Worm (Caenorhabditis elegans): ENCODE results near the gene T12A7.6.

T12A7.6 gene

ce11 chrIV:11740204-11740603, 8.8 kb upstream of the T12A7.6 start, which contains the start of gene K01A6.4:
K01A6.4 (minus strand) TSS chrIV:11740304.
- TF ChIP-seq ceh-13 (GFP tag; optimal IDR thresholded peaks at IDR 0.05) (no peak), hmbx-1 (tag; optimal IDR thresholded peaks at IDR 0.05) (no peak), tbx-37 (GFP tag; conservative IDR thresholded peaks at IDR 0.05) (no peak)

- TF ChIP-seq F13C5.2 (tag; optimal IDR thresholded peaks at IDR 0.05) (no peak), pes-1 (GFP tag; IDR thresholded peaks at IDR 0.05) (no peak), ceh-13 (GFP tag; optimal IDR thresholded peaks at IDR 0.05) (no peak), hnd-1 (tag; optimal IDR thresholded peaks at IDR 0.05) (no peak), B0310.2 (tag; optimal IDR thresholded peaks at IDR 0.05) (no peak), flt-1 (GFP tag; IDR thresholded peaks at IDR 0.05) (no peak), aly-1 (tag; optimal IDR thresholded peaks at IDR 0.05) (no peak), tra-4 (tag; optimal IDR thresholded peaks at IDR 0.05) (no peak), hmbx-1 (tag; optimal IDR thresholded peaks at IDR 0.05) (no peak), tbx-37 (GFP tag; conservative IDR thresholded peaks at IDR 0.05) (no peak), hmg-4 (GFP tag; optimal IDR thresholded peaks at IDR 0.05) (no peak), scrt-1 (GFP tag; IDR thresholded peaks at IDR 0.05) (no peak), tbx-11 (GFP tag; IDR thresholded peaks at IDR 0.05) (no peak), ets-7 (tag; optimal IDR thresholded peaks at IDR 0.05) (no peak), ama-1 (optimal IDR thresholded peaks at IDR 0.05) (no peak), ceh-36 (tag; optimal IDR thresholded peaks at IDR 0.05) (no peak)
These were observed 6.6 kb upstream of the T12A7.6 start, which contains the start of gene K01A6.5 for ce11 chrIV:11742406-11742805. K01A6.5 (plus strand) TSS chrIV:11742706.

DNA sequence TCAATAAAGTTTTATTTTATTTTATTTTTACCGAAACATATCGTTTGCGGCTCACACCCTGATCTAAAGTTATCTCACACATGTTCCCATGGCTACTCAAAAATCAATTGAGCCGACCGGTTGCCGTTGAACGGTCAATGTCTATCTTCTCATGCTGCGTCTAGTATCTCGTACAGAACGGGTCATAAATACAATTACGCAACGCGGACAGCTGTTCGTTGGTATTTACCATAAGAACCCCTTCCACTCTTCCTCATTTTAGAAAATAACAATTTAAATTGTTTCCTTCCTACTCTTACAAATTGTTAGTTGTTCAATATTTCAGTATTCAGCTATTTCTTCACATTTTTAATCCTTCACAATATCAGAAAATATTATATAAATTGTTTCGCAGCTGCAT, 5.2 kb upstream of the T12A7.6 start:
- TF ChIP-seq ets-7 (tag; optimal IDR thresholded peaks at IDR 0.05) (no peak), hmg-4 (GFP tag; optimal IDR thresholded peaks at IDR 0.05) (no peak), sea-1 (GFP tag; conservative IDR thresholded peaks at IDR 0.05) (no peak), scrt-1 (GFP tag; IDR thresholded peaks at IDR 0.05) (no peak), ceh-36 (tag; optimal IDR thresholded peaks at IDR 0.05) (no peak), B0310.2 (tag; optimal IDR thresholded peaks at IDR 0.05) (no peak), tra-4 (tag; optimal IDR thresholded peaks at IDR 0.05) (no peak), tbx-37 (GFP tag; conservative IDR thresholded peaks at IDR 0.05) (no peak), tbx-11 (GFP tag; IDR thresholded peaks at IDR 0.05) (no peak), hmbx-1 (tag; optimal IDR thresholded peaks at IDR 0.05) (no peak)

- TF ChIP-seq tra-4 (tag; optimal IDR thresholded peaks at IDR 0.05) (no peak), ama-1 (optimal IDR thresholded peaks at IDR 0.05) (no peak), scrt-1 (GFP tag; IDR thresholded peaks at IDR 0.05) (no peak), ceh-13 (GFP tag; optimal IDR thresholded peaks at IDR 0.05) (no peak), tbx-37 (GFP tag; conservative IDR thresholded peaks at IDR 0.05) (no peak), hmbx-1 (tag; optimal IDR thresholded peaks at IDR 0.05) (no peak), flt-1 (GFP tag; IDR thresholded peaks at IDR 0.05) (no peak), ceh-36 (tag; optimal IDR thresholded peaks at IDR 0.05) (no peak), F13C5.2 (tag; optimal IDR thresholded peaks at IDR 0.05) (no peak), hnd-1 (tag; optimal IDR thresholded peaks at IDR 0.05) (no peak), hmg-4 (GFP tag; optimal IDR thresholded peaks at IDR 0.05) (no peak), B0310.2 (tag; optimal IDR thresholded peaks at IDR 0.05) (no peak), ets-7 (tag; optimal IDR thresholded peaks at IDR 0.05) (no peak), sea-1 (GFP tag; conservative IDR thresholded peaks at IDR 0.05) (no peak), aly-1 (tag; optimal IDR thresholded peaks at IDR 0.05) (no peak), tbx-11 (GFP tag; IDR thresholded peaks at IDR 0.05) (no peak), pes-1 (GFP tag; IDR thresholded peaks at IDR 0.05) (no peak)
These were observed 4.7 kb upstream of the T12A7.6 start for ce11 chrIV:11744287-11744686.

- TF ChIP-seq pes-1 (GFP tag; IDR thresholded peaks at IDR 0.05) (no peak), scrt-1 (GFP tag; IDR thresholded peaks at IDR 0.05) (no peak), ceh-36 (tag; optimal IDR thresholded peaks at IDR 0.05) (no peak), ets-7 (tag; optimal IDR thresholded peaks at IDR 0.05) (no peak), F13C5.2 (tag; optimal IDR thresholded peaks at IDR 0.05) (no peak), hmbx-1 (tag; optimal IDR thresholded peaks at IDR 0.05) (no peak), aly-1 (tag; optimal IDR thresholded peaks at IDR 0.05) (no peak), hnd-1 (tag; optimal IDR thresholded peaks at IDR 0.05) (no peak), ceh-13 (GFP tag; optimal IDR thresholded peaks at IDR 0.05) (no peak), ama-1 (optimal IDR thresholded peaks at IDR 0.05) (no peak), tra-4 (tag; optimal IDR thresholded peaks at IDR 0.05) (no peak), hmg-4 (GFP tag; optimal IDR thresholded peaks at IDR 0.05) (no peak), flt-1 (GFP tag; IDR thresholded peaks at IDR 0.05) (no peak), tbx-11 (GFP tag; IDR thresholded peaks at IDR 0.05) (no peak), sea-1 (GFP tag; conservative IDR thresholded peaks at IDR 0.05) (no peak), B0310.2 (tag; optimal IDR thresholded peaks at IDR 0.05) (no peak), tbx-37 (GFP tag; conservative IDR thresholded peaks at IDR 0.05) (no peak)
These were observed 3.7 kb upstream of the T12A7.6 start, which contains the start of gene gem-4 for ce11 chrIV:11745340-11745739. gem-4 (plus strand) TSS chrIV:11745640.

- TF ChIP-seq ets-7 (tag; optimal IDR thresholded peaks at IDR 0.05) = no peak
- no peak for TF ChIP-seq hnd-1 (tag; optimal IDR thresholded peaks at IDR 0.05)
- TF ChIP-seq ceh-36 (tag; optimal IDR thresholded peaks at IDR 0.05) = no peak
- TF ChIP-seq tra-4 (tag; optimal IDR thresholded peaks at IDR 0.05) = no peak
- no peak for TF ChIP-seq scrt-1 (GFP tag; IDR thresholded peaks at IDR 0.05)
- no peak for TF ChIP-seq ceh-13 (GFP tag; optimal IDR thresholded peaks at IDR 0.05)
- TF ChIP-seq ama-1 (optimal IDR thresholded peaks at IDR 0.05) = no peak
- no peak for TF ChIP-seq flt-1 (GFP tag; IDR thresholded peaks at IDR 0.05)
- TF ChIP-seq hmbx-1 (tag; optimal IDR thresholded peaks at IDR 0.05) = no peak
- no peak for TF ChIP-seq tbx-37 (GFP tag; conservative IDR thresholded peaks at IDR 0.05)
- TF ChIP-seq sea-1 (GFP tag; conservative IDR thresholded peaks at IDR 0.05) = no peak
- TF ChIP-seq F13C5.2 (tag; optimal IDR thresholded peaks at IDR 0.05) = no peak
- no peak for TF ChIP-seq pes-1 (GFP tag; IDR thresholded peaks at IDR 0.05)
- TF ChIP-seq tbx-11 (GFP tag; IDR thresholded peaks at IDR 0.05) = no peak
- TF ChIP-seq aly-1 (tag; optimal IDR thresholded peaks at IDR 0.05) = no peak
- no peak for TF ChIP-seq B0310.2 (tag; optimal IDR thresholded peaks at IDR 0.05)
- TF ChIP-seq hmg-4 (GFP tag; optimal IDR thresholded peaks at IDR 0.05) = no peak
These were observed 5.3 kb downstream of the T12A7.6 start, which contains the start of gene scl-18 for ce11 chrIV:11754328-11754727. scl-18 (minus strand) TSS chrIV:11754428.

DNA sequence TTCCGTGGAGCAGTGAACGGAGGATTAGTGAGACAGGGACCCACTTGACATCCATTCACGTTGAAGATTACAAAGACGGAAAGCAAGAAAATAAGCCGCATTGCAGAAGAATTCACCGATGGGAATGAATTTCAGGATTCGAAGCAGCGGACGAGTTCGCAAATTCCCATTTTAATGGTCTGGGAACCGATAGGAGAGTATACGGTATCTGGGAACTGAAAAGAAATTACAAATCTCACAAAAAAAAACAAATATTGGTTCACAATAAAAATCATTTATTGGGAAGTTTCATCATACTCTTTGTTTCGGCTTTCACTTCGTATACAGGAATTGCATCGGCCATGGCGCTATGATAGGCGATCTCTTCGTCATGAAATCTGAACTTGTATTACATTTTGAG, 6.0 kb downstream of the T12A7.6 start, which contains the start of gene T12A7.10:
Gene T12A7.10, minus strand, starts transcription at position 101 of the 400 bp plus-strand sequence.
- TF ChIP-seq hmbx-1 (tag; optimal IDR thresholded peaks at IDR 0.05) = no peak
- no peak for TF ChIP-seq ceh-13 (GFP tag; optimal IDR thresholded peaks at IDR 0.05)
- no peak for TF ChIP-seq tbx-37 (GFP tag; conservative IDR thresholded peaks at IDR 0.05)
- no peak for TF ChIP-seq scrt-1 (GFP tag; IDR thresholded peaks at IDR 0.05)
- no peak for TF ChIP-seq tra-4 (tag; optimal IDR thresholded peaks at IDR 0.05)
- no peak for TF ChIP-seq ceh-36 (tag; optimal IDR thresholded peaks at IDR 0.05)
- TF ChIP-seq hnd-1 (tag; optimal IDR thresholded peaks at IDR 0.05) = no peak
- TF ChIP-seq F13C5.2 (tag; optimal IDR thresholded peaks at IDR 0.05) = no peak
- no peak for TF ChIP-seq pes-1 (GFP tag; IDR thresholded peaks at IDR 0.05)
